Fruit fly (Drosophila melanogaster): ENCODE measurements around the gene CG33722.

Gene CG33722

dm6 chr3R:8243720-8244119 is at the start of gene CG33722, which contains the start of the genes CG9636 and CG18749:
TSS of gene CG33722 (plus strand) at chr3R:8244055.
TSS of gene CG9636 (minus strand) at chr3R:8243792.
TSS of gene CG18749 (plus strand) at chr3R:8244055.
- TF ChIP-seq CG2199 (GFP tag; IDR thresholded peaks at IDR 0.05) (0 out of 3 replicates have a peak, but pooled peaks have one; percentile 13), Rfx (GFP tag; IDR thresholded peaks at IDR 0.05) (peak; percentile 71), ash1 (GFP tag; optimal IDR thresholded peaks at IDR 0.05) (no peak), zen2 (GFP tag; IDR thresholded peaks at IDR 0.05; ENCODE audit: partially characterized antibody) (peak; percentile 92), chn (GFP tag; optimal IDR thresholded peaks at IDR 0.05) (peak; percentile 67), kni (GFP tag; optimal IDR thresholded peaks at IDR 0.05) (peak; percentile 22), sr (GFP tag; IDR thresholded peaks at IDR 0.05) (no peak), CG12659 (GFP tag; optimal IDR thresholded peaks at IDR 0.05) (peak; percentile 86), CG1603 (tag; optimal IDR thresholded peaks at IDR 0.05) (peak; percentile 38), toy (GFP tag; IDR thresholded peaks at IDR 0.05) (no peak), CG7556 (GFP tag; optimal IDR thresholded peaks at IDR 0.05) (peak; percentile 68), CG17385 (GFP tag; optimal IDR thresholded peaks at IDR 0.05) (peak; percentile 84), Dp (GFP tag; optimal IDR thresholded peaks at IDR 0.05) (peak; percentile 48), sqz (GFP tag; optimal IDR thresholded peaks at IDR 0.05) (no peak), CG15696 (tag; optimal IDR thresholded peaks at IDR 0.05) (peak; percentile 53), CG9437 (GFP tag; optimal IDR thresholded peaks at IDR 0.05) (peak; percentile 76), sug (tag; optimal IDR thresholded peaks at IDR 0.05) (peak; percentile 72), H15 (GFP tag; IDR thresholded peaks at IDR 0.05) (peak; percentile 73; the same call in 2 of the 3 replicates), Opbp (GFP tag; IDR thresholded peaks at IDR 0.05; ENCODE audit: partially characterized antibody) (peak; percentile 89; the same call in 2 of the 3 replicates), Sox102F (GFP tag; optimal IDR thresholded peaks at IDR 0.05) (peak; percentile 68), CG8924 (tag; optimal IDR thresholded peaks at IDR 0.05) (peak; percentile 72), corto (GFP tag; optimal IDR thresholded peaks at IDR 0.05) (peak; percentile 81), CG10147 (GFP tag; optimal IDR thresholded peaks at IDR 0.05) (peak; percentile 62), Blimp-1 (GFP tag; optimal IDR thresholded peaks at IDR 0.05) (peak; percentile 100), Med (GFP tag) (peak; percentile 84), C15 (GFP tag; IDR thresholded peaks at IDR 0.05) (0 out of 3 replicates have a peak, but pooled peaks have one; percentile 38), CG9797 (GFP tag; optimal IDR thresholded peaks at IDR 0.05) (peak; percentile 26), CHES-1-like (GFP tag; optimal IDR thresholded peaks at IDR 0.05) (peak; percentile 48), CG4360 (GFP tag; IDR thresholded peaks at IDR 0.05) (0 out of 2 replicates have a peak, but pooled peaks have one; percentile 12), trh (GFP tag; optimal IDR thresholded peaks at IDR 0.05) (no peak), CG17912 (GFP tag; optimal IDR thresholded peaks at IDR 0.05) (no peak), CrebB (tag; optimal IDR thresholded peaks at IDR 0.05) (no peak), hkb (optimal IDR thresholded peaks at IDR 0.05) (no peak), hkb (GFP tag; IDR thresholded peaks at IDR 0.05) (peak; percentile 77), dmrt11E (tag; optimal IDR thresholded peaks at IDR 0.05) (peak; percentile 70), prd (optimal IDR thresholded peaks at IDR 0.05) (no peak), prd (GFP tag; IDR thresholded peaks at IDR 0.05) (peak; percentile 74), CG13424 (tag; optimal IDR thresholded peaks at IDR 0.05) (peak; percentile 70), CG10366 (GFP tag; IDR thresholded peaks at IDR 0.05) (peak; percentile 39; the same call in 1 of the 2 replicates), gt (GFP tag; IDR thresholded peaks at IDR 0.05) (0 out of 2 replicates have a peak, but pooled peaks have one; percentile 24), E2f2 (GFP tag; IDR thresholded peaks at IDR 0.05) (peak; percentile 64), D19A (tag; optimal IDR thresholded peaks at IDR 0.05) (peak; percentile 69), HmgZ (tag; optimal IDR thresholded peaks at IDR 0.05) (peak; percentile 78), dimm (GFP tag; IDR thresholded peaks at IDR 0.05) (no peak), CG3838 (GFP tag; optimal IDR thresholded peaks at IDR 0.05) (no peak), pb (GFP tag; optimal IDR thresholded peaks at IDR 0.05) (no peak), fd64A (GFP tag; optimal IDR thresholded peaks at IDR 0.05) (no peak), CG10654 (GFP tag; optimal IDR thresholded peaks at IDR 0.05) (peak; percentile 70), ken (GFP tag; IDR thresholded peaks at IDR 0.05) (0 out of 3 replicates have a peak, but pooled peaks have one; percentile 42), Dip2 (GFP tag; IDR thresholded peaks at IDR 0.05) (no peak), disco-r (GFP tag; optimal IDR thresholded peaks at IDR 0.05) (no peak)
